Fruit fly (Drosophila melanogaster) whole organism, embryonic: ENCODE results near the gene ND-24.

Experiments used
- CG10274 ChIP-seq: fragments of 200-800 bp; sonication (Bioruptor generic); optimal IDR thresholded peaks from 3 replicates; lab custom pipeline; 2017; ENCODE audit warnings: missing biosample characterization, mild to moderate bottlenecking, missing genetic modification characterization
- CG11696 ChIP-seq: fragments of 200-800 bp; sonication (Bioruptor generic); IDR thresholded peaks from 2 replicates; pipeline ENCODE4 v1.3.6; 2022; ENCODE audit warnings: missing biosample characterization, missing genetic modification characterization
- CG14050 ChIP-seq: fragments of 200-800 bp; sonication (Bioruptor generic); IDR thresholded peaks from 3 replicates; pipeline ENCODE4 v1.3.6; 2022; ENCODE audit warnings: missing biosample characterization, missing genetic modification characterization
- CG16813 ChIP-seq: fragments of 200-800 bp; sonication (Bioruptor generic); IDR thresholded peaks from 3 replicates; pipeline ENCODE4 v1.3.6; 2022; ENCODE audit warnings: missing biosample characterization, missing genetic modification characterization; ENCODE audit not compliant: partially characterized antibody
- CG17186 ChIP-seq: fragments of 200-800 bp; sonication (Bioruptor generic); optimal IDR thresholded peaks from 3 replicates; lab custom pipeline; 2017; ENCODE audit warnings: missing biosample characterization, missing genetic modification reagents, missing genetic modification characterization
- CG17359 ChIP-seq: fragments of 200-800 bp; sonication (Bioruptor generic); optimal IDR thresholded peaks from 3 replicates; lab custom pipeline; 2018; ENCODE audit warnings: missing biosample characterization, mild to moderate bottlenecking, missing genetic modification characterization, moderate library complexity
- CG17385 ChIP-seq: fragments of 200-800 bp; sonication (Bioruptor generic); optimal IDR thresholded peaks from 3 replicates; lab custom pipeline; 2018; ENCODE audit warnings: missing biosample characterization, mild to moderate bottlenecking, missing genetic modification characterization
- CG1832 ChIP-seq: fragments of 200-800 bp; sonication (Bioruptor generic); optimal IDR thresholded peaks from 2 replicates; lab custom pipeline; 2017; ENCODE audit warnings: missing biosample characterization, mild to moderate bottlenecking, missing genetic modification characterization, inconsistent platforms
- CG18599 ChIP-seq: fragments of 200-800 bp; sonication (Bioruptor generic); optimal IDR thresholded peaks from 3 replicates; lab custom pipeline; 2017; ENCODE audit warnings: missing biosample characterization, missing genetic modification characterization, mild to moderate bottlenecking, moderate library complexity, missing genetic modification reagents
- CG18619 ChIP-seq: fragments of 200-800 bp; sonication (Bioruptor generic); optimal IDR thresholded peaks from 3 replicates; lab custom pipeline; 2017; ENCODE audit warnings: missing biosample characterization, mild to moderate bottlenecking, missing genetic modification characterization
- CG2678 ChIP-seq: fragments of 200-800 bp; sonication (Bioruptor generic); optimal IDR thresholded peaks from 3 replicates; lab custom pipeline; 2019; ENCODE audit warnings: missing biosample characterization, mild to moderate bottlenecking, missing genetic modification characterization, moderate library complexity
- CG3065 ChIP-seq: fragments of 200-800 bp; sonication (Bioruptor generic); optimal IDR thresholded peaks from 2 replicates; lab custom pipeline; 2016; ENCODE audit warnings: missing biosample characterization, missing genetic modification characterization
- CG3163 ChIP-seq: fragments of 200-800 bp; sonication (Bioruptor generic); optimal IDR thresholded peaks from 3 replicates; lab custom pipeline; 2016; ENCODE audit warnings: missing biosample characterization, missing genetic modification characterization
- CG33213 ChIP-seq: fragments of 200-800 bp; sonication (Bioruptor generic); optimal IDR thresholded peaks from 3 replicates; lab custom pipeline; 2016; ENCODE audit warnings: missing biosample characterization, missing genetic modification characterization
- CG34422 ChIP-seq: fragments of 200-800 bp; sonication (Bioruptor generic); IDR thresholded peaks from 3 replicates; pipeline ENCODE4 v1.3.6; 2022; ENCODE audit warnings: missing biosample characterization, missing genetic modification characterization
- CG3995 ChIP-seq: fragments of 200-800 bp; sonication (Bioruptor generic); optimal IDR thresholded peaks from 3 replicates; lab custom pipeline; 2016; ENCODE audit warnings: missing biosample characterization, missing genetic modification characterization
- CG6272 ChIP-seq: fragments of 200-800 bp; sonication (Bioruptor generic); IDR thresholded peaks from 2 replicates; pipeline ENCODE4 v1.3.6; 2022; ENCODE audit warnings: missing biosample characterization, missing genetic modification characterization
- CG6765 ChIP-seq: fragments of 200-800 bp; sonication (Bioruptor generic); optimal IDR thresholded peaks from 3 replicates; lab custom pipeline; 2017; ENCODE audit warnings: missing biosample characterization, mild to moderate bottlenecking, missing genetic modification characterization
- CG6791 ChIP-seq: fragments of 200-800 bp; sonication (Bioruptor generic); IDR thresholded peaks from 3 replicates; pipeline ENCODE4 v1.3.6; 2022; ENCODE audit warnings: missing biosample characterization, missing genetic modification characterization; ENCODE audit not compliant: partially characterized antibody
- CG7745 ChIP-seq: fragments of 200-800 bp; sonication (Bioruptor generic); optimal IDR thresholded peaks from 2 replicates; lab custom pipeline; 2018; ENCODE audit warnings: missing biosample characterization, mild to moderate bottlenecking, missing genetic modification characterization, moderate library complexity
- CG8388 ChIP-seq: fragments of 200-800 bp; sonication (Bioruptor generic); optimal IDR thresholded peaks from 2 replicates; lab custom pipeline; 2019; ENCODE audit warnings: missing biosample characterization, mild to moderate bottlenecking, missing genetic modification characterization, moderate library complexity
- CG8765 ChIP-seq: fragments of 200-800 bp; sonication (Bioruptor generic); IDR thresholded peaks from 2 replicates; pipeline ENCODE4 v1.3.6; 2022; ENCODE audit warnings: missing biosample characterization, missing genetic modification characterization
- Doc3 ChIP-seq: fragments of 200-800 bp; sonication (Bioruptor generic); IDR thresholded peaks from 3 replicates; pipeline ENCODE4 v1.3.6; 2022; ENCODE audit warnings: missing biosample characterization, missing genetic modification characterization; ENCODE audit not compliant: partially characterized antibody
- HmgD ChIP-seq: fragments of 200-800 bp; sonication (Bioruptor generic); optimal IDR thresholded peaks from 3 replicates; lab custom pipeline; 2016; ENCODE audit warnings: missing biosample characterization, missing genetic modification characterization
- Hmr ChIP-seq: fragments of 200-800 bp; sonication (Bioruptor generic); optimal IDR thresholded peaks from 3 replicates; lab custom pipeline; 2017; ENCODE audit warnings: mild to moderate bottlenecking, missing biosample characterization, missing genetic modification reagents, missing genetic modification characterization
- NfI ChIP-seq: fragments of 200-800 bp; sonication (Bioruptor generic); optimal IDR thresholded peaks from 3 replicates; lab custom pipeline; 2018; ENCODE audit warnings: missing biosample characterization, mild to moderate bottlenecking, missing genetic modification characterization, moderate library complexity
- Rx ChIP-seq: fragments of 200-800 bp; sonication (Bioruptor generic); IDR thresholded peaks from 2 replicates; pipeline ENCODE4 v1.3.6; 2022; ENCODE audit warnings: missing biosample characterization, missing genetic modification characterization
- Taf1 ChIP-seq: fragments of 200-800 bp; sonication (Bioruptor generic); IDR thresholded peaks from 2 replicates; pipeline ENCODE4 v1.3.6; 2022; ENCODE audit warnings: missing biosample characterization, missing genetic modification characterization
- ab ChIP-seq: fragments of 200-800 bp; sonication (Bioruptor generic); optimal IDR thresholded peaks from 2 replicates; lab custom pipeline; 2016; ENCODE audit warnings: missing biosample characterization, missing genetic modification characterization
- ap ChIP-seq: fragments of 200-800 bp; sonication (Bioruptor generic); IDR thresholded peaks from 2 replicates; pipeline ENCODE4 v1.3.6; 2022; ENCODE audit warnings: missing biosample characterization, missing genetic modification characterization
- btn ChIP-seq: fragments of 200-800 bp; sonication (Bioruptor generic); optimal IDR thresholded peaks from 2 replicates; lab custom pipeline; 2016; ENCODE audit warnings: missing biosample characterization, missing genetic modification characterization
- cato ChIP-seq: fragments of 200-800 bp; sonication (Bioruptor generic); optimal IDR thresholded peaks from 2 replicates; lab custom pipeline; 2016; ENCODE audit warnings: missing biosample characterization, missing genetic modification characterization, borderline replicate concordance
- chn ChIP-seq: fragments of 200-800 bp; sonication (Bioruptor generic); optimal IDR thresholded peaks from 2 replicates; lab custom pipeline; 2016; ENCODE audit warnings: missing biosample characterization, missing genetic modification characterization
- dan ChIP-seq: fragments of 200-800 bp; sonication (Bioruptor generic); IDR thresholded peaks from 2 replicates; pipeline ENCODE4 v1.3.6; 2022; ENCODE audit warnings: missing biosample characterization, missing genetic modification characterization
- exex ChIP-seq: fragments of 200-800 bp; sonication (Bioruptor generic); optimal IDR thresholded peaks from 4 replicates; lab custom pipeline; 2018; ENCODE audit warnings: missing biosample characterization, mild to moderate bottlenecking, missing genetic modification characterization, moderate library complexity
- fd3F ChIP-seq: fragments of 200-800 bp; sonication (Bioruptor generic); optimal IDR thresholded peaks from 2 replicates; lab custom pipeline; 2018; ENCODE audit warnings: missing biosample characterization, mild to moderate bottlenecking, missing genetic modification characterization, moderate library complexity
- ftz-f1 ChIP-seq: fragments of 200-800 bp; sonication (Bioruptor generic); optimal IDR thresholded peaks from 2 replicates; lab custom pipeline; 2016; ENCODE audit warnings: missing biosample characterization, missing genetic modification characterization
- fu2 ChIP-seq: fragments of 200-800 bp; sonication (Bioruptor generic); optimal IDR thresholded peaks from 2 replicates; lab custom pipeline; 2016; ENCODE audit warnings: missing biosample characterization, missing genetic modification characterization
- hkb ChIP-seq, 2 experiments: fragments of 200-800 bp in 1 of 2; fragments of >200 bp in 1 of 2; sonication (Bioruptor generic) in 1 of 2; IDR thresholded peaks in 1 of 2; optimal IDR thresholded peaks in 1 of 2; 2 replicates each; pipeline versions ENCODE4 v1.3.6 to Lab custom; 2017 to 2022; ENCODE audit warnings: missing biosample characterization in 1 of 2, missing genetic modification characterization in 1 of 2
- ken ChIP-seq: fragments of 200-800 bp; sonication (Bioruptor generic); IDR thresholded peaks from 3 replicates; pipeline ENCODE4 v1.3.6; 2022; ENCODE audit warnings: missing biosample characterization, missing genetic modification characterization
- knrl ChIP-seq: fragments of 200-800 bp; sonication (Bioruptor generic); IDR thresholded peaks from 3 replicates; pipeline ENCODE4 v1.3.6; 2022; ENCODE audit warnings: missing biosample characterization, missing genetic modification characterization; ENCODE audit not compliant: partially characterized antibody
- phol ChIP-seq: fragments of 200-800 bp; sonication (Bioruptor generic); optimal IDR thresholded peaks from 3 replicates; lab custom pipeline; 2018; ENCODE audit warnings: missing biosample characterization, mild to moderate bottlenecking, missing genetic modification characterization, moderate library complexity
- slou ChIP-seq: fragments of 200-800 bp; sonication (Bioruptor generic); optimal IDR thresholded peaks from 3 replicates; lab custom pipeline; 2016; ENCODE audit warnings: missing biosample characterization, missing genetic modification characterization
- slp2 ChIP-seq: fragments of 200-800 bp; sonication (Bioruptor generic); optimal IDR thresholded peaks from 2 replicates; lab custom pipeline; 2016; ENCODE audit warnings: missing biosample characterization, missing genetic modification characterization
- tll ChIP-seq, 2 experiments: fragments of 200-800 bp in 1 of 2; fragments of >200 bp in 1 of 2; sonication (Bioruptor generic) in 1 of 2; optimal IDR thresholded peaks; 2 replicates each; lab custom pipeline; 2017 to 2019; ENCODE audit warnings: missing biosample characterization in 2 of 2, missing genetic modification characterization in 2 of 2, mild to moderate bottlenecking in 1 of 2, moderate library complexity in 1 of 2
- unc-4 ChIP-seq: fragments of 200-800 bp; sonication (Bioruptor generic); IDR thresholded peaks from 2 replicates; pipeline ENCODE4 v1.3.6; 2022; ENCODE audit warnings: missing biosample characterization, missing genetic modification characterization; ENCODE audit not compliant: partially characterized antibody
- wor ChIP-seq: fragments of 200-800 bp; sonication (Bioruptor generic); IDR thresholded peaks from 2 replicates; pipeline ENCODE4 v1.3.6; 2022; ENCODE audit warnings: missing biosample characterization, missing genetic modification characterization

Gene ND-24

DNA sequence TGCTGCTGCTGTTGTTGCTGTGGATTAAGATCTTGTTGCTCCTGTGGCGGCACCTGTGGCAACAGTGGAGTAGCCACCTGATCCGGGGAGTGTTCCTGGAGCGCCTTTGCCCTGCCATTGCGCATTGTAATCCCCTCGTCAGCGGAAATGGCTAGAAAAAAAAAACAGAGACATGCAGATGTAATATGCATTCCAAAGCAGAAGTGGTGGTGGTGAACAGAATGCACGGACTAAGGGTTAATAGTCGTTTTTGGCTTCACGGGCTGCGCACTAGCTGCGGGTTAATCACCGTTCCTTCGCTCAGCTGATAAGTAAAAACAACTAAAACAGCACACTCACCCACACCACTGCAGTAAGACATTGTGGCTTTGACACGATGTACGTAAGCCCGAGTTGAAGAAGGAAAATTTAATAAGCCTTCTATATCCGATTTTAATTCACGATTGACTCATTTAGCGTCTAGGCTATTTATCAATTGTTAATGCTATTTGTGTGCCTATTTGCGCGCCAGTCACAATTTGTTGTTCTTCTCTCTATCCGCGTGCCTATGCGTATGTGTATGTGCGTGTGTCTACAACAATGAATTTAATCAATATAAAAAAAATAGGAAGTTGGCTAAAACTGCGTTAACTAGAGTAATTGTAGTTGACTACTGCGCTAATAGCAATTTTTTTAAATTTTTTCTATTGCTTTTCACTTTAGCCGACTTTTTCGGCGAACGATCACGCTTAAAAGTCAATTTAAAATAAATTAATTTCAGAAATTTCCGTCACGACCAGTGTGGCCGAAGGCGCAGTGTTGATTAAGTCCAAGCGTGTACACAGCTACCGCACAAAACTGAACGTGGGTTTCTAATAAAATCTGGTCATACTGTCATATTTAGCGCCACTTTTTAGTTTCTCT lies 4.5 kb upstream of the ND-24 start, which contains the start of gene stas (continued):
- TF ChIP-seq CG17186 (GFP tag; lab: Kevin White, UChicago) (peak; percentile 31), cato (GFP tag; lab: Kevin White, UChicago) (no peak), CG3995 (no peak), wor (GFP tag; lab: Robert Waterston, UW) (no peak), dan (GFP tag; lab: Robert Waterston, UW) (no peak), Doc3 (GFP tag; lab: Robert Waterston, UW) (no peak), ab (no peak), unc-4 (GFP tag; lab: Robert Waterston, UW) (0 out of 2 replicates have a peak, but pooled peaks have one; percentile 18), CG3163 (GFP tag; lab: Kevin White, UChicago) (no peak), CG17385 (GFP tag; lab: Kevin White, UChicago) (peak; percentile 37), HmgD (GFP tag; lab: Kevin White, UChicago) (no peak), ken (no peak), CG18599 (GFP tag; lab: Kevin White, UChicago) (no peak), CG6272 (GFP tag; lab: Robert Waterston, UW) (no peak), Hmr (peak; percentile 33), CG7745 (tag; lab: Kevin White, UChicago) (peak; percentile 43), CG17359 (tag; lab: Kevin White, UChicago) (peak; percentile 8), CG1832 (GFP tag; lab: Kevin White, UChicago) (no peak), CG34422 (peak; percentile 42; the same call in 1 of the 3 replicates), CG6765 (GFP tag; lab: Kevin White, UChicago) (peak; percentile 57), CG16813 (GFP tag; lab: Robert Waterston, UW) (0 out of 3 replicates have a peak, but pooled peaks have one; percentile 7), CG33213 (peak; percentile 16), CG10274 (GFP tag; lab: Kevin White, UChicago) (no peak), tll (GFP tag; optimal IDR thresholded peaks at IDR 0.05; lab: Kevin White, UChicago) (peak in 1 of 2 experiments; percentile 55), CG8765 (GFP tag; lab: Robert Waterston, UW) (no peak), NfI (GFP tag; lab: Kevin White, UChicago) (no peak), ftz-f1 (no peak), btn (no peak), CG11696 (GFP tag; lab: Robert Waterston, UW) (no peak), chn (no peak), CG6791 (GFP tag; lab: Robert Waterston, UW) (peak; percentile 29; the same call in 2 of the 3 replicates), fd3F (GFP tag; lab: Kevin White, UChicago) (no peak), ap (GFP tag; lab: Robert Waterston, UW) (no peak), knrl (GFP tag; lab: Robert Waterston, UW) (peak; percentile 31; the same call in 1 of the 3 replicates), exex (tag; lab: Kevin White, UChicago) (peak; percentile 40), CG14050 (no peak), phol (tag; lab: Kevin White, UChicago) (peak; percentile 14), Rx (no peak), CG2678 (tag; lab: Kevin White, UChicago) (peak; percentile 30), CG3065 (GFP tag; lab: Kevin White, UChicago) (no peak), slp2 (GFP tag; lab: Kevin White, UChicago) (no peak), fu2 (GFP tag; lab: Kevin White, UChicago) (no peak), slou (GFP tag; lab: Kevin White, UChicago) (no peak), hkb (optimal IDR thresholded peaks at IDR 0.05; lab: Kevin White, UChicago) (no peak), hkb (GFP tag; IDR thresholded peaks at IDR 0.05; lab: Robert Waterston, UW) (no peak), Taf1 (no peak), CG18619 (GFP tag; lab: Kevin White, UChicago) (no peak), CG8388 (GFP tag; lab: Kevin White, UChicago) (no peak)
